Worm (Caenorhabditis elegans) whole organism, young adult: ENCODE data around the gene lin-52.

Experiments used
- B0019.2 ChIP-seq: fragments of 200-800 bp; sonication (Bioruptor generic); conservative IDR thresholded peaks from 2 replicates; pipeline ENCODE4 v1.3.6; 2022; ENCODE audit warnings: missing genetic modification reagents, missing genetic modification characterization, missing compliant biosample characterization
- B0035.1 ChIP-seq: sonication (generic microtip); optimal IDR thresholded peaks from 2 replicates; lab custom pipeline; 2016; ENCODE audit warnings: missing genetic modification characterization, mild to moderate bottlenecking, missing compliant biosample characterization, missing genotype, missing genetic modification reagents
- D2030.7 ChIP-seq: fragments of 200-800 bp; sonication (Bioruptor generic); IDR thresholded peaks from 2 replicates; pipeline ENCODE4 v1.3.6; 2022; ENCODE audit warnings: missing genetic modification reagents, missing genetic modification characterization, missing compliant biosample characterization
- F23B12.7 ChIP-seq: sonication (generic microtip); optimal IDR thresholded peaks from 2 replicates; lab custom pipeline; 2017; ENCODE audit warnings: missing genetic modification characterization, mild to moderate bottlenecking, missing compliant biosample characterization, antibody characterized with exemption, moderate library complexity; ENCODE audit not compliant: insufficient read depth
- F33H1.4 ChIP-seq: fragments of 200-800 bp; sonication (Bioruptor generic); IDR thresholded peaks from 2 replicates; pipeline ENCODE4 v1.3.6; 2022; ENCODE audit warnings: missing genetic modification reagents, missing genetic modification characterization, missing compliant biosample characterization
- F39B2.1 ChIP-seq: fragments of 200-800 bp; sonication (Bioruptor generic); IDR thresholded peaks from 2 replicates; pipeline ENCODE4 v1.3.6; 2022; ENCODE audit warnings: missing genetic modification reagents, missing genetic modification characterization, missing compliant biosample characterization
- F49E8.2 ChIP-seq: sonication (generic microtip); optimal IDR thresholded peaks from 3 replicates; lab custom pipeline; 2017; ENCODE audit warnings: missing genetic modification characterization, mild to moderate bottlenecking, missing compliant biosample characterization, antibody characterized with exemption, moderate library complexity; ENCODE audit not compliant: insufficient read depth
- F52B5.7 ChIP-seq: sonication (generic microtip); optimal IDR thresholded peaks from 2 replicates; lab custom pipeline; 2016; ENCODE audit warnings: mild to moderate bottlenecking, missing genetic modification characterization, missing compliant biosample characterization
- F57C9.4 ChIP-seq: sonication (generic microtip); optimal IDR thresholded peaks from 2 replicates; lab custom pipeline; 2017; ENCODE audit warnings: mild to moderate bottlenecking, missing genetic modification characterization, missing compliant biosample characterization
- K12H6.12 ChIP-seq: fragments of 200-800 bp; sonication (Bioruptor generic); optimal IDR thresholded peaks from 2 replicates; lab custom pipeline; 2018; ENCODE audit warnings: mild to moderate bottlenecking, missing genetic modification characterization, missing compliant biosample characterization
- Y53G8AR.9 ChIP-seq: fragments of 200-800 bp; sonication (Bioruptor generic); conservative IDR thresholded peaks from 2 replicates; pipeline ENCODE4 v1.3.6; 2022; ENCODE audit warnings: missing genetic modification reagents, missing genetic modification characterization, missing compliant biosample characterization
- Y95B8A.8 ChIP-seq: fragments of 200-800 bp; sonication (Bioruptor generic); IDR thresholded peaks from 2 replicates; pipeline ENCODE4 v1.3.6; 2022; ENCODE audit warnings: missing genetic modification reagents, missing genetic modification characterization, missing compliant biosample characterization
- atf-7 ChIP-seq: sonication (generic microtip); optimal IDR thresholded peaks from 2 replicates; lab custom pipeline; 2017; ENCODE audit warnings: mild to moderate bottlenecking, missing genetic modification characterization, missing compliant biosample characterization
- attf-5 ChIP-seq: fragments of 200-800 bp; sonication (Bioruptor generic); optimal IDR thresholded peaks from 2 replicates; lab custom pipeline; 2018; ENCODE audit warnings: mild to moderate bottlenecking, missing genetic modification characterization, missing compliant biosample characterization
- attf-6 ChIP-seq: fragments of 200-800 bp; sonication (Bioruptor generic); IDR thresholded peaks from 2 replicates; pipeline ENCODE4 v1.3.6; 2022; ENCODE audit warnings: missing genetic modification reagents, missing genetic modification characterization, missing compliant biosample characterization
- cebp-1 ChIP-seq, 2 experiments: fragments of 200-800 bp in 1 of 2; sonication (Bioruptor generic) in 1 of 2; sonication (generic microtip) in 1 of 2; IDR thresholded peaks in 1 of 2; optimal IDR thresholded peaks in 1 of 2; 2 replicates each; pipeline versions ENCODE4 v1.3.6 to Lab custom; 2017 to 2022; ENCODE audit warnings: missing compliant biosample characterization in 2 of 2, missing genetic modification characterization in 2 of 2, mild to moderate bottlenecking in 1 of 2, missing genetic modification reagents in 1 of 2, moderate library complexity in 1 of 2
- ceh-27 ChIP-seq: fragments of 200-800 bp; sonication (Bioruptor generic); optimal IDR thresholded peaks from 2 replicates; lab custom pipeline; 2018; ENCODE audit warnings: mild to moderate bottlenecking, missing genetic modification characterization, moderate library complexity, missing compliant biosample characterization
- ceh-58 ChIP-seq: fragments of 200-800 bp; sonication (Bioruptor generic); IDR thresholded peaks from 2 replicates; pipeline ENCODE4 v1.3.6; 2022; ENCODE audit warnings: missing genetic modification characterization, missing compliant biosample characterization
- ceh-91 ChIP-seq: fragments of 200-800 bp; sonication (Bioruptor generic); IDR thresholded peaks from 2 replicates; pipeline ENCODE4 v1.3.6; 2022; ENCODE audit warnings: missing genetic modification reagents, missing genetic modification characterization, missing compliant biosample characterization
- dox-1 ChIP-seq: fragments of 200-800 bp; sonication (Bioruptor generic); IDR thresholded peaks from 2 replicates; pipeline ENCODE4 v1.3.6; 2022; ENCODE audit warnings: missing genetic modification reagents, missing genetic modification characterization, missing compliant biosample characterization
- dpl-1 ChIP-seq: fragments of 150-350 bp; optimal IDR thresholded peaks from 2 replicates; lab custom pipeline; 2014; ENCODE audit warnings: missing biosample characterization, missing genetic modification reagents, missing genetic modification characterization
- ets-4 ChIP-seq: fragments of 200-800 bp; sonication (Bioruptor generic); optimal IDR thresholded peaks from 2 replicates; lab custom pipeline; 2018; ENCODE audit warnings: mild to moderate bottlenecking, missing genetic modification characterization, missing compliant biosample characterization
- him-1 ChIP-seq: sonication (generic microtip); optimal IDR thresholded peaks from 2 replicates; lab custom pipeline; 2016; ENCODE audit warnings: missing genotype, missing genetic modification reagents, missing genetic modification characterization, missing compliant biosample characterization
- hmg-1.2 ChIP-seq: fragments of 200-800 bp; sonication (Bioruptor generic); IDR thresholded peaks from 2 replicates; pipeline ENCODE4 v1.3.6; 2022; ENCODE audit warnings: missing genetic modification reagents, missing genetic modification characterization, missing compliant biosample characterization
- lin-35 ChIP-seq, 3 experiments: fragments of 150-350 bp in 2 of 3; sonication (generic microtip) in 1 of 3; optimal IDR thresholded peaks; 2 replicates each; lab custom pipeline; 2014 to 2018; ENCODE audit warnings: missing biosample characterization in 3 of 3, missing genetic modification characterization in 3 of 3, missing genetic modification reagents in 3 of 3
- lin-54 ChIP-seq: fragments of 200-800 bp; sonication (Bioruptor generic); optimal IDR thresholded peaks from 2 replicates; lab custom pipeline; 2018; ENCODE audit warnings: mild to moderate bottlenecking, missing genetic modification characterization, missing compliant biosample characterization
- lsl-1 ChIP-seq: fragments of 200-800 bp; sonication (Bioruptor generic); optimal IDR thresholded peaks from 2 replicates; lab custom pipeline; 2018; ENCODE audit warnings: mild to moderate bottlenecking, missing genetic modification characterization, moderate library complexity, missing compliant biosample characterization
- madf-3 ChIP-seq: fragments of 200-800 bp; sonication (Bioruptor generic); IDR thresholded peaks from 2 replicates; pipeline ENCODE4 v1.3.6; 2022; ENCODE audit warnings: missing genetic modification reagents, missing genetic modification characterization, missing compliant biosample characterization
- madf-6 ChIP-seq: fragments of 200-800 bp; sonication (Bioruptor generic); IDR thresholded peaks from 2 replicates; pipeline ENCODE4 v1.3.6; 2022; ENCODE audit warnings: missing genetic modification reagents, missing genetic modification characterization, missing compliant biosample characterization
- nfyb-1 ChIP-seq: fragments of 200-800 bp; sonication (Bioruptor generic); IDR thresholded peaks from 2 replicates; pipeline ENCODE4 v1.3.6; 2022; ENCODE audit warnings: missing genetic modification reagents, missing genetic modification characterization, missing compliant biosample characterization
- nhr-80 ChIP-seq: sonication (generic microtip); optimal IDR thresholded peaks from 2 replicates; lab custom pipeline; 2016; ENCODE audit warnings: missing genetic modification characterization, missing compliant biosample characterization
- pbrm-1 ChIP-seq: fragments of 200-800 bp; sonication (Bioruptor generic); IDR thresholded peaks from 2 replicates; pipeline ENCODE4 v1.3.6; 2022; ENCODE audit warnings: missing genetic modification reagents, missing genetic modification characterization, missing compliant biosample characterization
- rcor-1 ChIP-seq: fragments of 200-800 bp; sonication (Bioruptor generic); IDR thresholded peaks from 2 replicates; pipeline ENCODE4 v1.3.6; 2022; ENCODE audit warnings: missing genetic modification reagents, missing genetic modification characterization, missing compliant biosample characterization
- repo-1 ChIP-seq: sonication (generic microtip); optimal IDR thresholded peaks from 2 replicates; lab custom pipeline; 2017; ENCODE audit warnings: mild to moderate bottlenecking, missing genetic modification characterization, missing compliant biosample characterization
- rpc-1 ChIP-seq, 2 experiments: fragments of 150-350 bp in 1 of 2; sonication (generic microtip) in 1 of 2; optimal IDR thresholded peaks; 2 replicates each; lab custom pipeline; 2014 to 2018; ENCODE audit warnings: missing biosample characterization in 1 of 2, missing genetic modification characterization in 1 of 2, missing genetic modification reagents in 1 of 2, missing genotype in 1 of 2
- snpc-1.1 ChIP-seq: sonication (generic microtip); optimal IDR thresholded peaks from 2 replicates; lab custom pipeline; 2017; ENCODE audit warnings: missing genetic modification characterization, mild to moderate bottlenecking, missing compliant biosample characterization, antibody characterized with exemption, moderate library complexity, missing genotype, missing genetic modification reagents; ENCODE audit not compliant: insufficient read depth
- snpc-4 ChIP-seq, 5 experiments: fragments of 150-350 bp in 1 of 5; sonication (generic microtip) in 4 of 5; optimal IDR thresholded peaks; 2 replicates each; lab custom pipeline; 2014 to 2018; ENCODE audit warnings: missing genetic modification characterization in 5 of 5, missing biosample characterization in 3 of 5, antibody characterized with exemption in 2 of 5, mild to moderate bottlenecking in 2 of 5, missing compliant biosample characterization in 2 of 5, missing genotype in 2 of 5, moderate library complexity in 2 of 5, missing genetic modification reagents in 1 of 5
- unc-130 ChIP-seq: sonication (generic microtip); optimal IDR thresholded peaks from 2 replicates; lab custom pipeline; 2016; ENCODE audit warnings: missing genetic modification reagents, missing genetic modification characterization, missing compliant biosample characterization
- xnd-1 ChIP-seq: sonication (generic microtip); optimal IDR thresholded peaks from 2 replicates; lab custom pipeline; 2016; ENCODE audit warnings: missing genotype, missing genetic modification reagents, missing genetic modification characterization, missing compliant biosample characterization
- ztf-22 ChIP-seq: fragments of 200-800 bp; sonication (Bioruptor generic); optimal IDR thresholded peaks from 2 replicates; lab custom pipeline; 2018; ENCODE audit warnings: mild to moderate bottlenecking, missing genetic modification characterization, moderate library complexity, missing compliant biosample characterization

Gene lin-52

DNA sequence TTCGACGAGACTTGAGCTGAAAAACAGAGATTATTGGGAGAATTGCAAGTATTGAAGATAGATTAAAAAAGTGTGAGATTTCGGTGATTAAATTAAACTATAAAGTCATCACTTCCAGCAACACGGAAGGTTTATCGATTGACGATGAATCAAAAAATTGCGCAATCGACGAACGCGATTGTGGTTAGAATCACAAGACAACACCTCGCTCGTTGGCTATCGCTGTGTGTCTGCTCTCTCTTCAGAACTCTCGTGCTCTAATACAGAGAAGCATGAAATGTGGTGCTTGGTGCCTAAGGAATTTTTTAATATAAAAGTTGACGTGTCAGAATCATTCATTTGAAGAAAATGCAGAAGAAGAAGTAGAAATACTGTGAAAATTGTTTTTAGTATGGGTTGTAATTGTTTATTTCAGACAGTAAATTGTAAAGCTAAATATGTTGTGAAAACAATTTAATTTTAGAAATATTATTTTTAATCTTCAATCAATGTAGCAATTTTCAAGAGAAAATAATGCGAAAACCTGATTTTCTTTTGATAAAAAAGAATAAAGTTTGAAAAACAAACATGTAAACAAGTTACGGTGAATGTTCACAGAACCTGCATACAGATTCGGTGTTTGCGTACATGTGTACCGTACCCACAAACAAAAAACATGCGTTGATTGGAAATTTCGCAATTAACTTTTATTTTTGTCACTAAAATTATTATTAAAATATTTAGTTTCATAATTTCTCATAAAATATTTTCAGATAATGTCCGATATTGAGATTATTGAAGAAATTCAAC lies 2.8 kb upstream of the lin-52 start, which contains the start of the genes ZK632.10 and ZK632.11:
TSS of gene ZK632.10 (minus strand) at position 560 of the 789 bp plus-strand sequence.
TSS of gene ZK632.11 (plus strand) at position 753 of the 789 bp plus-strand sequence.
- TF ChIP-seq F57C9.4 (no peak), ets-4 (no peak), Y95B8A.8 (GFP tag; lab: Robert Waterston, UW) (no peak), madf-3 (GFP tag; lab: Robert Waterston, UW) (peak; percentile 37; the same call in 1 of the 2 replicates), dox-1 (0 out of 2 replicates have a peak, but pooled peaks have one; percentile 20), K12H6.12 (tag; lab: Kevin White, UChicago) (peak; percentile 59), nhr-80 (tag; lab: Kevin White, UChicago) (peak; percentile 56), cebp-1 (GFP tag; IDR thresholded peaks at IDR 0.05; lab: Robert Waterston, UW) (peak; percentile 91), cebp-1 (tag; optimal IDR thresholded peaks at IDR 0.05; lab: Kevin White, UChicago) (peak; percentile 89), snpc-1.1 (no peak), B0019.2 (GFP tag; lab: Robert Waterston, UW) (no peak), atf-7 (tag; lab: Kevin White, UChicago) (no peak), ceh-27 (GFP tag; lab: Kevin White, UChicago) (peak; percentile 20), Y53G8AR.9 (peak; percentile 39; the same call in 1 of the 2 replicates), hmg-1.2 (peak; percentile 44; the same call in 1 of the 2 replicates), repo-1 (tag; lab: Kevin White, UChicago) (no peak), ceh-58 (GFP tag; lab: Robert Waterston, UW) (no peak), rcor-1 (GFP tag; lab: Robert Waterston, UW) (peak; percentile 50; the same call in 1 of the 2 replicates), F52B5.7 (tag; lab: Kevin White, UChicago) (no peak), pbrm-1 (peak; percentile 56), attf-6 (no peak), dpl-1 (no peak), F23B12.7 (tag; lab: Kevin White, UChicago) (peak; percentile 73), madf-6 (peak; percentile 29; the same call in 1 of the 2 replicates), unc-130 (GFP tag; lab: Kevin White, UChicago) (no peak), nfyb-1 (GFP tag; lab: Robert Waterston, UW) (peak; percentile 49; the same call in 1 of the 2 replicates), F33H1.4 (GFP tag; lab: Robert Waterston, UW) (peak; percentile 66), ceh-91 (GFP tag; lab: Robert Waterston, UW) (peak; percentile 53), ztf-22 (GFP tag; lab: Kevin White, UChicago) (no peak), D2030.7 (GFP tag; lab: Robert Waterston, UW) (peak; percentile 33; the same call in 1 of the 2 replicates), attf-5 (GFP tag; lab: Kevin White, UChicago) (peak; percentile 17), xnd-1 (tag; lab: Kevin White, UChicago) (no peak), him-1 (no peak), lsl-1 (GFP tag; lab: Kevin White, UChicago) (peak; percentile 83), F49E8.2 (tag; lab: Kevin White, UChicago) (peak; percentile 8), snpc-4 (GFP tag; optimal IDR thresholded peaks at IDR 0.05; lab: Kevin White, UChicago) (no peak), snpc-4 (tag; optimal IDR thresholded peaks at IDR 0.05; lab: Kevin White, UChicago) (peak in 2 of 4 experiments; percentile 16 to 42), rpc-1 (optimal IDR thresholded peaks at IDR 0.05; lab: Kevin White, UChicago) (no peak), rpc-1 (tag; optimal IDR thresholded peaks at IDR 0.05; lab: Kevin White, UChicago) (no peak), lin-54 (GFP tag; lab: Kevin White, UChicago) (peak; percentile 31), F39B2.1 (GFP tag; lab: Robert Waterston, UW) (0 out of 2 replicates have a peak, but pooled peaks have one; percentile 31), B0035.1 (tag; lab: Kevin White, UChicago) (no peak), lin-35 (GFP tag; optimal IDR thresholded peaks at IDR 0.05; lab: Kevin White, UChicago) (no peak)
